Worm (Caenorhabditis elegans): ENCODE measurements around the gene F12F6.1.

- TF ChIP-seq ztf-11 (tag; optimal IDR thresholded peaks at IDR 0.05): no peak
- no peak for TF ChIP-seq ets-5 (GFP tag; IDR thresholded peaks at IDR 0.05)
- no peak for TF ChIP-seq fos-1 (tag; optimal IDR thresholded peaks at IDR 0.05)
- no peak for TF ChIP-seq fkh-10 (GFP tag; optimal IDR thresholded peaks at IDR 0.05)
- TF ChIP-seq unc-62 (GFP tag; optimal IDR thresholded peaks at IDR 0.05): no peak
- TF ChIP-seq nhr-11 (tag; optimal IDR thresholded peaks at IDR 0.05): no peak
Observed at ce11 chrIV:11582450-11583166, 1.1 kb upstream of the F12F6.1 start.

Measured in whole organism, L1 larva.